Fruit fly (Drosophila melanogaster) whole organism, prepupa: Measurements from ENCODE around the gene Teh1.

Experiments used
- Blimp-1 ChIP-seq: fragments of 200-800 bp; sonication (Bioruptor generic); optimal IDR thresholded peaks from 3 replicates; lab custom pipeline; 2017; ENCODE audit warnings: missing biosample characterization, missing genetic modification characterization, mild to moderate bottlenecking, moderate library complexity, missing genetic modification reagents
- CG10631 ChIP-seq: fragments of 200-800 bp; sonication (Bioruptor generic); optimal IDR thresholded peaks from 2 replicates; lab custom pipeline; 2016; ENCODE audit warnings: missing biosample characterization, missing genetic modification characterization
- CG10669 ChIP-seq: fragments of 200-800 bp; sonication (Bioruptor generic); optimal IDR thresholded peaks from 3 replicates; lab custom pipeline; 2018; ENCODE audit warnings: missing biosample characterization, mild to moderate bottlenecking, missing genetic modification characterization, moderate library complexity
- CG11762 ChIP-seq: fragments of 200-800 bp; sonication (Bioruptor generic); optimal IDR thresholded peaks from 3 replicates; lab custom pipeline; 2016; ENCODE audit warnings: missing biosample characterization, missing genetic modification characterization; ENCODE audit not compliant: insufficient read depth
- CG11902 ChIP-seq: fragments of 200-800 bp; sonication (Bioruptor generic); optimal IDR thresholded peaks from 3 replicates; lab custom pipeline; 2016; ENCODE audit warnings: missing biosample characterization, missing genetic modification characterization
- CG15336 ChIP-seq: fragments of 200-800 bp; sonication (Bioruptor generic); IDR thresholded peaks from 2 replicates; pipeline ENCODE4 v1.3.6; 2022; ENCODE audit warnings: missing biosample characterization, missing genetic modification characterization
- CG1621 ChIP-seq: fragments of 200-800 bp; sonication (Bioruptor generic); optimal IDR thresholded peaks from 3 replicates; lab custom pipeline; 2018; ENCODE audit warnings: missing biosample characterization, mild to moderate bottlenecking, missing genetic modification characterization
- CG16779 ChIP-seq: fragments of 200-800 bp; sonication (Bioruptor generic); optimal IDR thresholded peaks from 3 replicates; lab custom pipeline; 2017; ENCODE audit warnings: missing biosample characterization, mild to moderate bottlenecking, missing genetic modification characterization
- CG3032 ChIP-seq: fragments of 200-800 bp; optimal IDR thresholded peaks from 2 replicates; lab custom pipeline; 2019; ENCODE audit warnings: missing biosample characterization, mild to moderate bottlenecking, missing genetic modification characterization, moderate library complexity
- CG32006 ChIP-seq: fragments of 200-800 bp; sonication (Bioruptor generic); optimal IDR thresholded peaks from 3 replicates; lab custom pipeline; 2017; ENCODE audit warnings: missing biosample characterization, mild to moderate bottlenecking, missing genetic modification characterization
- CG34406 ChIP-seq: fragments of 200-800 bp; sonication (Bioruptor generic); optimal IDR thresholded peaks from 3 replicates; lab custom pipeline; 2016; ENCODE audit warnings: missing biosample characterization, missing genetic modification characterization
- CG4318 ChIP-seq: fragments of 200-800 bp; sonication (Bioruptor generic); optimal IDR thresholded peaks from 3 replicates; lab custom pipeline; 2017; ENCODE audit warnings: missing biosample characterization, mild to moderate bottlenecking, missing genetic modification characterization
- CG6276 ChIP-seq: fragments of 200-800 bp; sonication (Bioruptor generic); optimal IDR thresholded peaks from 2 replicates; lab custom pipeline; 2017; ENCODE audit warnings: missing biosample characterization, mild to moderate bottlenecking, missing genetic modification characterization
- CG6792 ChIP-seq: fragments of 200-800 bp; sonication (Bioruptor generic); optimal IDR thresholded peaks from 3 replicates; lab custom pipeline; 2016; ENCODE audit warnings: missing biosample characterization, missing genetic modification characterization
- CG6808 ChIP-seq: fragments of 200-800 bp; sonication (Bioruptor generic); optimal IDR thresholded peaks from 3 replicates; lab custom pipeline; 2017; ENCODE audit warnings: missing biosample characterization, missing genetic modification characterization, mild to moderate bottlenecking, moderate library complexity, missing genetic modification reagents
- CG6854 ChIP-seq: fragments of 200-800 bp; sonication (Bioruptor generic); optimal IDR thresholded peaks from 2 replicates; lab custom pipeline; 2017; ENCODE audit warnings: missing biosample characterization, mild to moderate bottlenecking, missing genetic modification characterization
- CG7368 ChIP-seq: fragments of 200-800 bp; sonication (Bioruptor generic); optimal IDR thresholded peaks from 3 replicates; lab custom pipeline; 2016; ENCODE audit warnings: missing biosample characterization, missing genetic modification characterization
- CG8119 ChIP-seq: fragments of 200-800 bp; sonication (Bioruptor generic); IDR thresholded peaks from 3 replicates; pipeline ENCODE4 v1.3.6; 2022; ENCODE audit warnings: missing biosample characterization, missing genetic modification characterization
- CG9139 ChIP-seq: fragments of 200-800 bp; sonication (Bioruptor generic); optimal IDR thresholded peaks from 3 replicates; lab custom pipeline; 2017; ENCODE audit warnings: missing biosample characterization, mild to moderate bottlenecking, missing genetic modification characterization
- Eip75B ChIP-seq: fragments of 200-800 bp; sonication (Bioruptor generic); optimal IDR thresholded peaks from 3 replicates; lab custom pipeline; 2016; ENCODE audit warnings: missing biosample characterization, missing genetic modification characterization
- Eip78C ChIP-seq: fragments of 200-800 bp; sonication (Bioruptor generic); peaks from one replicate; lab custom pipeline; 2016; ENCODE audit warnings: missing biosample characterization, missing genetic modification characterization
- Eip93F ChIP-seq: fragments of 200-800 bp; sonication (Bioruptor generic); optimal IDR thresholded peaks from 2 replicates; lab custom pipeline; 2016; ENCODE audit warnings: missing biosample characterization, mild to moderate bottlenecking, missing genetic modification characterization
- Ets21C ChIP-seq: fragments of 200-800 bp; sonication (Bioruptor generic); optimal IDR thresholded peaks from 3 replicates; lab custom pipeline; 2016; ENCODE audit warnings: missing biosample characterization, missing genetic modification characterization
- Ets96B ChIP-seq: fragments of 200-800 bp; optimal IDR thresholded peaks from 2 replicates; lab custom pipeline; 2019; ENCODE audit warnings: missing biosample characterization, mild to moderate bottlenecking, missing genetic modification characterization, moderate library complexity
- Gug ChIP-seq: fragments of 200-800 bp; sonication (Bioruptor generic); IDR thresholded peaks from 2 replicates; pipeline ENCODE4 v1.3.6; 2022; ENCODE audit warnings: missing biosample characterization, missing genetic modification characterization
- Hr38 ChIP-seq: sonication (Bioruptor generic); optimal IDR thresholded peaks from 2 replicates; lab custom pipeline; 2016; ENCODE audit warnings: missing biosample characterization, missing genetic modification characterization
- Hr39 ChIP-seq: fragments of 200-800 bp; sonication (Bioruptor generic); optimal IDR thresholded peaks from 2 replicates; lab custom pipeline; 2016; ENCODE audit warnings: missing biosample characterization, missing genetic modification characterization
- Met ChIP-seq: fragments of 200-800 bp; sonication (Bioruptor generic); optimal IDR thresholded peaks from 3 replicates; lab custom pipeline; 2016; ENCODE audit warnings: missing biosample characterization, missing genetic modification characterization
- Sox102F ChIP-seq: fragments of 200-800 bp; sonication (Bioruptor generic); optimal IDR thresholded peaks from 2 replicates; lab custom pipeline; 2016; ENCODE audit warnings: missing biosample characterization, mild to moderate bottlenecking, missing genetic modification characterization
- Sox15 ChIP-seq: fragments of 200-800 bp; sonication (Bioruptor generic); optimal IDR thresholded peaks from 3 replicates; lab custom pipeline; 2016; ENCODE audit warnings: missing biosample characterization, missing genetic modification characterization
- achi ChIP-seq: fragments of 200-800 bp; sonication (Bioruptor generic); optimal IDR thresholded peaks from 3 replicates; lab custom pipeline; 2016; ENCODE audit warnings: missing biosample characterization, missing genetic modification characterization
- cyc ChIP-seq: fragments of 200-800 bp; sonication (Bioruptor generic); optimal IDR thresholded peaks from 3 replicates; lab custom pipeline; 2016; ENCODE audit warnings: missing biosample characterization, missing genetic modification characterization
- dac ChIP-seq: fragments of 200-800 bp; sonication (Bioruptor generic); optimal IDR thresholded peaks from 2 replicates; lab custom pipeline; 2017; ENCODE audit warnings: missing biosample characterization, mild to moderate bottlenecking, missing genetic modification characterization
- esn ChIP-seq: fragments of 200-800 bp; sonication (Bioruptor generic); optimal IDR thresholded peaks from 2 replicates; lab custom pipeline; 2016; ENCODE audit warnings: missing biosample characterization, mild to moderate bottlenecking, missing genetic modification characterization, moderate library complexity
- fd85E ChIP-seq: fragments of 200-800 bp; sonication (Bioruptor generic); optimal IDR thresholded peaks from 3 replicates; lab custom pipeline; 2016; ENCODE audit warnings: missing biosample characterization, missing genetic modification characterization
- fkh ChIP-seq: fragments of 200-800 bp; sonication (Bioruptor generic); optimal IDR thresholded peaks from 3 replicates; lab custom pipeline; 2017; ENCODE audit warnings: missing biosample characterization, mild to moderate bottlenecking, missing genetic modification characterization, moderate library complexity
- net ChIP-seq: fragments of 200-800 bp; sonication (Bioruptor generic); optimal IDR thresholded peaks from 3 replicates; lab custom pipeline; 2016; ENCODE audit warnings: missing biosample characterization, missing genetic modification characterization
- pdm3 ChIP-seq: fragments of 200-800 bp; sonication (Bioruptor generic); optimal IDR thresholded peaks from 3 replicates; lab custom pipeline; 2016; ENCODE audit warnings: missing biosample characterization, missing genetic modification characterization
- salr ChIP-seq, 2 experiments: fragments of 200-800 bp; sonication (Bioruptor generic); optimal IDR thresholded peaks; 3 replicates each; lab custom pipeline; 2016 to 2018; ENCODE audit warnings: missing biosample characterization in 2 of 2, missing genetic modification characterization in 2 of 2, mild to moderate bottlenecking in 1 of 2
- spab ChIP-seq: fragments of 200-800 bp; sonication (Bioruptor generic); optimal IDR thresholded peaks from 2 replicates; lab custom pipeline; 2017; ENCODE audit warnings: missing biosample characterization, mild to moderate bottlenecking, missing genetic modification characterization, missing genetic modification reagents
- ss ChIP-seq, 2 experiments: fragments of 200-800 bp; sonication (Bioruptor generic); optimal IDR thresholded peaks; 2 replicates in 1 of 2; 3 replicates in 1 of 2; lab custom pipeline; 2017 to 2018; ENCODE audit warnings: mild to moderate bottlenecking in 2 of 2, missing biosample characterization in 2 of 2, missing genetic modification characterization in 2 of 2, moderate library complexity in 1 of 2
- svp ChIP-seq: fragments of 200-800 bp; sonication (Bioruptor generic); peaks from one replicate; lab custom pipeline; 2016; ENCODE audit warnings: missing biosample characterization, missing genetic modification characterization
- topi ChIP-seq: fragments of 200-800 bp; sonication (Bioruptor generic); optimal IDR thresholded peaks from 3 replicates; lab custom pipeline; 2016; ENCODE audit warnings: missing biosample characterization, missing genetic modification characterization
- vri ChIP-seq: fragments of 200-800 bp; sonication (Bioruptor generic); optimal IDR thresholded peaks from 3 replicates; lab custom pipeline; 2016; ENCODE audit warnings: missing biosample characterization, mild to moderate bottlenecking, missing genetic modification characterization

The Teh1 gene

dm6 chr3R:9913442-9913841 lies 45.5 kb upstream of the Teh1 start (continued):
- TF ChIP-seq CG34406 (GFP tag; lab: Kevin White, UChicago), result peak; percentile 75
- peak; percentile 18 for TF ChIP-seq Blimp-1
- TF ChIP-seq Hr38 (GFP tag; lab: Kevin White, UChicago), result no peak
- TF ChIP-seq CG15336 (GFP tag; lab: Robert Waterston, UW), result no peak
- no peak for TF ChIP-seq CG4318 (GFP tag; lab: Kevin White, UChicago)
- peak; percentile 76 for TF ChIP-seq CG6792
- peak; percentile 88 for TF ChIP-seq esn
- peak in 1 of 2 experiments; percentile 28 for TF ChIP-seq ss (GFP tag; optimal IDR thresholded peaks at IDR 0.05; lab: Kevin White, UChicago)
- TF ChIP-seq net (GFP tag; lab: Kevin White, UChicago), result no peak
- TF ChIP-seq achi (GFP tag; lab: Kevin White, UChicago), result peak; percentile 33
- no peak for TF ChIP-seq CG8119 (GFP tag; lab: Robert Waterston, UW)
- peak; percentile 64 for TF ChIP-seq CG6854 (GFP tag; lab: Kevin White, UChicago)
- TF ChIP-seq Ets21C, result peak; percentile 77
- TF ChIP-seq Sox15 (GFP tag; lab: Kevin White, UChicago), result peak; percentile 57
- peak; percentile 70 for TF ChIP-seq CG11902
- peak; percentile 83 for TF ChIP-seq Sox102F (GFP tag; lab: Kevin White, UChicago)
- no peak for TF ChIP-seq CG32006 (GFP tag; lab: Kevin White, UChicago)
- TF ChIP-seq CG1621 (tag; lab: Kevin White, UChicago), result no peak
- no peak for TF ChIP-seq CG3032
- TF ChIP-seq fd85E (GFP tag; lab: Kevin White, UChicago), result peak; percentile 4
- no peak for TF ChIP-seq CG6276 (GFP tag; lab: Kevin White, UChicago)
- no peak for TF ChIP-seq spab
- TF ChIP-seq CG16779, result no peak
- TF ChIP-seq Ets96B, result peak; percentile 6
- TF ChIP-seq vri (GFP tag; lab: Kevin White, UChicago), result peak; percentile 29
- TF ChIP-seq svp (GFP tag; lab: Kevin White, UChicago), result peak; percentile 95
- no peak for TF ChIP-seq CG11762 (GFP tag; lab: Kevin White, UChicago)
- no peak for TF ChIP-seq salr (GFP tag; optimal IDR thresholded peaks at IDR 0.05; lab: Kevin White, UChicago)
- TF ChIP-seq Eip75B (GFP tag; lab: Kevin White, UChicago), result peak; percentile 77
- TF ChIP-seq pdm3 (GFP tag; lab: Kevin White, UChicago), result peak; percentile 72
- no peak for TF ChIP-seq dac (GFP tag; lab: Kevin White, UChicago)
- TF ChIP-seq Gug (GFP tag; lab: Robert Waterston, UW), result no peak
- TF ChIP-seq CG10669 (GFP tag; lab: Kevin White, UChicago), result peak; percentile 39
- peak; percentile 45 for TF ChIP-seq CG7368
- TF ChIP-seq Hr39 (GFP tag; lab: Kevin White, UChicago), result peak; percentile 80
- TF ChIP-seq topi, result peak; percentile 85
- TF ChIP-seq Met, result peak; percentile 88
- peak; percentile 77 for TF ChIP-seq cyc
- TF ChIP-seq CG9139 (GFP tag; lab: Kevin White, UChicago), result no peak

- TF ChIP-seq Eip78C (GFP tag; lab: Kevin White, UChicago) (peak; percentile 52), CG4318 (GFP tag; lab: Kevin White, UChicago) (no peak), CG6808 (GFP tag; lab: Kevin White, UChicago) (no peak), CG10631 (GFP tag; lab: Kevin White, UChicago) (no peak), salr (GFP tag; optimal IDR thresholded peaks at IDR 0.05; lab: Kevin White, UChicago) (no peak), Eip93F (GFP tag; lab: Kevin White, UChicago) (peak; percentile 20), fkh (no peak)
Measured at dm6 chr3R:9911788-9912187, 43.9 kb upstream of the Teh1 start.
